Fruit fly (Drosophila melanogaster) whole organism, embryonic: Measurements from ENCODE around the gene CG2540.

ENCODE experiments used
- Ada2b ChIP-seq: fragments of 200-800 bp; sonication (Bioruptor generic); IDR thresholded peaks from 2 replicates; pipeline ENCODE4 v1.3.6; 2022; ENCODE audit warnings: missing biosample characterization, missing genetic modification characterization
- CG10543 ChIP-seq: fragments of 200-800 bp; sonication (Bioruptor generic); optimal IDR thresholded peaks from 3 replicates; lab custom pipeline; 2017; ENCODE audit warnings: missing biosample characterization, mild to moderate bottlenecking, missing genetic modification characterization, moderate library complexity
- CG10565 ChIP-seq: fragments of 200-800 bp; sonication (Bioruptor generic); optimal IDR thresholded peaks from 3 replicates; lab custom pipeline; 2016; ENCODE audit warnings: missing biosample characterization, mild to moderate bottlenecking, missing genetic modification characterization
- CG11398 ChIP-seq: fragments of 200-800 bp; sonication (Bioruptor generic); optimal IDR thresholded peaks from 2 replicates; lab custom pipeline; 2016; ENCODE audit warnings: missing biosample characterization, missing genetic modification characterization
- CG12391 ChIP-seq: fragments of 200-800 bp; sonication (Bioruptor generic); optimal IDR thresholded peaks from 3 replicates; lab custom pipeline; 2018; ENCODE audit warnings: missing biosample characterization, mild to moderate bottlenecking, missing genetic modification characterization, moderate library complexity
- CG14441 ChIP-seq: fragments of 200-800 bp; sonication (Bioruptor generic); IDR thresholded peaks from 2 replicates; pipeline ENCODE4 v1.3.6; 2022; ENCODE audit warnings: missing biosample characterization, missing genetic modification characterization
- CG15479 ChIP-seq: fragments of 200-800 bp; sonication (Bioruptor generic); optimal IDR thresholded peaks from 3 replicates; lab custom pipeline; 2019; ENCODE audit warnings: missing biosample characterization, mild to moderate bottlenecking, missing genetic modification characterization, moderate library complexity
- CG16863 ChIP-seq: fragments of 200-800 bp; sonication (Bioruptor generic); optimal IDR thresholded peaks from 3 replicates; lab custom pipeline; 2016; ENCODE audit warnings: missing biosample characterization, missing genetic modification characterization
- CG17385 ChIP-seq: fragments of 200-800 bp; sonication (Bioruptor generic); optimal IDR thresholded peaks from 3 replicates; lab custom pipeline; 2018; ENCODE audit warnings: missing biosample characterization, mild to moderate bottlenecking, missing genetic modification characterization
- CG18476 ChIP-seq: fragments of 200-800 bp; sonication (Bioruptor generic); optimal IDR thresholded peaks from 2 replicates; lab custom pipeline; 2016; ENCODE audit warnings: missing biosample characterization, mild to moderate bottlenecking, missing genetic modification characterization
- CG2889 ChIP-seq: fragments of 200-800 bp; sonication (Bioruptor generic); IDR thresholded peaks from 3 replicates; pipeline ENCODE4 v1.3.6; 2022; ENCODE audit warnings: missing biosample characterization, missing genetic modification characterization
- CG6654 ChIP-seq: fragments of 200-800 bp; sonication (Bioruptor generic); optimal IDR thresholded peaks from 2 replicates; lab custom pipeline; 2017; ENCODE audit warnings: missing biosample characterization, mild to moderate bottlenecking, missing genetic modification characterization
- CG6854 ChIP-seq: fragments of 200-800 bp; sonication (Bioruptor generic); optimal IDR thresholded peaks from 3 replicates; lab custom pipeline; 2017; ENCODE audit warnings: missing biosample characterization, mild to moderate bottlenecking, missing genetic modification characterization
- CG7556 ChIP-seq: fragments of 200-800 bp; sonication (Bioruptor generic); optimal IDR thresholded peaks from 2 replicates; lab custom pipeline; 2017; ENCODE audit warnings: missing biosample characterization, mild to moderate bottlenecking, missing genetic modification characterization
- CG7745 ChIP-seq: fragments of 200-800 bp; sonication (Bioruptor generic); optimal IDR thresholded peaks from 2 replicates; lab custom pipeline; 2018; ENCODE audit warnings: missing biosample characterization, mild to moderate bottlenecking, missing genetic modification characterization, moderate library complexity
- CG7963 ChIP-seq: fragments of 200-800 bp; sonication (Bioruptor generic); IDR thresholded peaks from 3 replicates; pipeline ENCODE4 v1.3.6; 2022; ENCODE audit warnings: missing biosample characterization, missing genetic modification characterization; ENCODE audit not compliant: partially characterized antibody
- CG7987 ChIP-seq: fragments of 200-800 bp; sonication (Bioruptor generic); optimal IDR thresholded peaks from 2 replicates; lab custom pipeline; 2018; ENCODE audit warnings: missing biosample characterization, mild to moderate bottlenecking, missing genetic modification characterization, moderate library complexity
- CG9817 ChIP-seq: fragments of 200-800 bp; sonication (Bioruptor generic); optimal IDR thresholded peaks from 2 replicates; lab custom pipeline; 2018; ENCODE audit warnings: missing biosample characterization, mild to moderate bottlenecking, missing genetic modification characterization, moderate library complexity
- D ChIP-seq, 2 experiments: fragments of 200-800 bp in 1 of 2; fragments of >200 bp in 1 of 2; sonication (Bioruptor generic) in 1 of 2; optimal IDR thresholded peaks; 2 replicates in 1 of 2; 3 replicates in 1 of 2; lab custom pipeline; 2017; ENCODE audit warnings: mild to moderate bottlenecking in 1 of 2, missing biosample characterization in 1 of 2, missing genetic modification characterization in 1 of 2, missing genetic modification reagents in 1 of 2
- Dbx ChIP-seq: fragments of 200-800 bp; sonication (Bioruptor generic); IDR thresholded peaks from 3 replicates; pipeline ENCODE4 v1.3.6; 2022; ENCODE audit warnings: missing biosample characterization, missing genetic modification characterization
- Ets65A ChIP-seq: fragments of 200-800 bp; sonication (Bioruptor generic); peaks from one replicate; lab custom pipeline; 2016; ENCODE audit warnings: missing biosample characterization, missing genetic modification characterization
- Fer2 ChIP-seq: fragments of 200-800 bp; sonication (Bioruptor generic); optimal IDR thresholded peaks from 2 replicates; lab custom pipeline; 2018; ENCODE audit warnings: missing biosample characterization, mild to moderate bottlenecking, missing genetic modification characterization, moderate library complexity
- Hand ChIP-seq: fragments of 200-800 bp; sonication (Bioruptor generic); optimal IDR thresholded peaks from 2 replicates; lab custom pipeline; 2017; ENCODE audit warnings: mild to moderate bottlenecking, missing biosample characterization, missing genetic modification reagents, missing genetic modification characterization
- HmgZ ChIP-seq: fragments of 200-800 bp; sonication (Bioruptor generic); optimal IDR thresholded peaks from 2 replicates; lab custom pipeline; 2018; ENCODE audit warnings: missing biosample characterization, mild to moderate bottlenecking, missing genetic modification characterization
- Lim3 ChIP-seq: fragments of 200-800 bp; sonication (Bioruptor generic); IDR thresholded peaks from 2 replicates; pipeline ENCODE4 v1.3.6; 2022; ENCODE audit warnings: missing biosample characterization, missing genetic modification characterization
- Nf-YA ChIP-seq: fragments of 200-800 bp; sonication (Bioruptor generic); IDR thresholded peaks from 2 replicates; pipeline ENCODE4 v1.3.6; 2022; ENCODE audit warnings: missing biosample characterization, missing genetic modification characterization
- Scr ChIP-seq: fragments of 200-800 bp; sonication (Bioruptor generic); IDR thresholded peaks from 2 replicates; pipeline ENCODE4 v1.3.6; 2022; ENCODE audit warnings: missing biosample characterization, missing genetic modification characterization; ENCODE audit not compliant: partially characterized antibody
- Trl ChIP-seq, 3 experiments: fragments of >200 bp in 2 of 3; fragments of 200-800 bp in 1 of 3; sonication (Bioruptor generic) in 1 of 3; optimal IDR thresholded peaks; 2 replicates in 1 of 3; 3 replicates in 2 of 3; lab custom pipeline; 2016 to 2017; ENCODE audit warnings: missing biosample characterization in 1 of 3, missing genetic modification characterization in 1 of 3
- aop ChIP-seq: fragments of 200-800 bp; sonication (Bioruptor generic); IDR thresholded peaks from 2 replicates; pipeline ENCODE4 v1.3.6; 2022; ENCODE audit warnings: missing biosample characterization, missing genetic modification characterization
- ash1 ChIP-seq: fragments of 200-800 bp; sonication (Bioruptor generic); optimal IDR thresholded peaks from 2 replicates; lab custom pipeline; 2018; ENCODE audit warnings: missing biosample characterization, mild to moderate bottlenecking, missing genetic modification characterization
- cas ChIP-seq: fragments of 200-800 bp; sonication (Bioruptor generic); IDR thresholded peaks from 2 replicates; pipeline ENCODE4 v1.3.6; 2022; ENCODE audit warnings: missing biosample characterization, missing genetic modification characterization
- corto ChIP-seq: fragments of 200-800 bp; sonication (Bioruptor generic); optimal IDR thresholded peaks from 2 replicates; lab custom pipeline; 2016; ENCODE audit warnings: missing biosample characterization, mild to moderate bottlenecking, missing genetic modification characterization, moderate library complexity
- crc ChIP-seq: fragments of 200-800 bp; sonication (Bioruptor generic); optimal IDR thresholded peaks from 2 replicates; lab custom pipeline; 2016; ENCODE audit warnings: missing biosample characterization, missing genetic modification characterization
- dmrt99B ChIP-seq: fragments of 200-800 bp; sonication (Bioruptor generic); optimal IDR thresholded peaks from 2 replicates; lab custom pipeline; 2018; ENCODE audit warnings: missing biosample characterization, mild to moderate bottlenecking, missing genetic modification characterization, moderate library complexity
- gem ChIP-seq: fragments of 200-800 bp; sonication (Bioruptor generic); optimal IDR thresholded peaks from 2 replicates; lab custom pipeline; 2019; ENCODE audit warnings: missing biosample characterization, mild to moderate bottlenecking, missing genetic modification characterization, moderate library complexity
- grau ChIP-seq: fragments of 200-800 bp; optimal IDR thresholded peaks from 3 replicates; lab custom pipeline; 2019; ENCODE audit warnings: missing biosample characterization, mild to moderate bottlenecking, missing genetic modification characterization, moderate library complexity
- hb ChIP-seq: fragments of 200-800 bp; sonication (Bioruptor generic); IDR thresholded peaks from 3 replicates; pipeline ENCODE4 v1.3.6; 2022; ENCODE audit warnings: missing biosample characterization, missing genetic modification characterization; ENCODE audit not compliant: partially characterized antibody
- hth ChIP-seq: fragments of >200 bp; optimal IDR thresholded peaks from 2 replicates; lab custom pipeline; 2017; ENCODE audit warnings: inconsistent platforms
- insv ChIP-seq, 2 experiments: fragments of 200-800 bp; sonication (Bioruptor generic); optimal IDR thresholded peaks; 3 replicates each; lab custom pipeline; 2016 to 2018; ENCODE audit warnings: missing biosample characterization in 2 of 2, missing genetic modification characterization in 2 of 2
- lbe ChIP-seq: fragments of 200-800 bp; sonication (Bioruptor generic); optimal IDR thresholded peaks from 2 replicates; lab custom pipeline; 2016; ENCODE audit warnings: missing biosample characterization, mild to moderate bottlenecking, missing genetic modification characterization
- slou ChIP-seq: fragments of 200-800 bp; sonication (Bioruptor generic); optimal IDR thresholded peaks from 3 replicates; lab custom pipeline; 2016; ENCODE audit warnings: missing biosample characterization, missing genetic modification characterization
- sug ChIP-seq: fragments of 200-800 bp; optimal IDR thresholded peaks from 2 replicates; lab custom pipeline; 2019; ENCODE audit warnings: missing biosample characterization, mild to moderate bottlenecking, missing genetic modification characterization, moderate library complexity
- tio ChIP-seq: fragments of 200-800 bp; sonication (Bioruptor generic); optimal IDR thresholded peaks from 2 replicates; lab custom pipeline; 2017; ENCODE audit warnings: missing biosample characterization, missing genetic modification characterization, inconsistent platforms
- zen ChIP-seq: fragments of 200-800 bp; sonication (Bioruptor generic); optimal IDR thresholded peaks from 3 replicates; lab custom pipeline; 2018; ENCODE audit warnings: missing biosample characterization, mild to moderate bottlenecking, missing genetic modification characterization, moderate library complexity

Gene CG2540

dm6 chrX:12669659-12670488, 40.2 kb downstream of the CG2540 start (continued):
- TF ChIP-seq Nf-YA (GFP tag; lab: Robert Waterston, UW), result 0 out of 2 replicates have a peak, but pooled peaks have one; percentile 32
- peak; percentile 65 for TF ChIP-seq dmrt99B
- no peak for TF ChIP-seq CG10565 (GFP tag; lab: Kevin White, UChicago)
- TF ChIP-seq Lim3 (GFP tag; lab: Robert Waterston, UW), result no peak
- TF ChIP-seq ash1 (GFP tag; lab: Kevin White, UChicago), result no peak
- no peak for TF ChIP-seq insv (GFP tag; optimal IDR thresholded peaks at IDR 0.05; lab: Kevin White, UChicago)
- TF ChIP-seq Ets65A (GFP tag; lab: Kevin White, UChicago), result peak; percentile 92
- TF ChIP-seq CG7963, result no peak
- no peak for TF ChIP-seq D (optimal IDR thresholded peaks at IDR 0.05; lab: Kevin White, UChicago)
- TF ChIP-seq D (GFP tag; optimal IDR thresholded peaks at IDR 0.05; lab: Kevin White, UChicago), result no peak
- peak; percentile 50 for TF ChIP-seq CG7556
- TF ChIP-seq CG15479 (GFP tag; lab: Kevin White, UChicago), result no peak
- TF ChIP-seq CG6654 (GFP tag; lab: Kevin White, UChicago), result no peak
- peak; percentile 11 for TF ChIP-seq crc
- TF ChIP-seq Fer2, result peak; percentile 47
- TF ChIP-seq CG9817 (tag; lab: Kevin White, UChicago), result peak; percentile 76
- TF ChIP-seq corto (GFP tag; lab: Kevin White, UChicago), result no peak
- no peak for TF ChIP-seq CG2889 (GFP tag; lab: Robert Waterston, UW)
- peak; percentile 76 for TF ChIP-seq Ada2b (GFP tag; lab: Robert Waterston, UW)
- peak; percentile 65 for TF ChIP-seq CG10543
- peak; percentile 30 for TF ChIP-seq CG18476 (GFP tag; lab: Kevin White, UChicago)
- TF ChIP-seq hb (GFP tag; lab: Robert Waterston, UW), result no peak
- TF ChIP-seq hth (lab: Kevin White, UChicago), result no peak
- TF ChIP-seq HmgZ, result peak; percentile 70
- peak; percentile 78 for TF ChIP-seq gem (tag; lab: Kevin White, UChicago)
- peak; percentile 75 for TF ChIP-seq CG17385 (GFP tag; lab: Kevin White, UChicago)
- TF ChIP-seq CG16863 (GFP tag; lab: Kevin White, UChicago), result peak; percentile 52
- TF ChIP-seq CG14441 (GFP tag; lab: Robert Waterston, UW), result peak; percentile 78
- TF ChIP-seq zen, result peak; percentile 14
- TF ChIP-seq Trl (optimal IDR thresholded peaks at IDR 0.05; lab: Kevin White, UChicago), result no peak
- peak; percentile 56 for TF ChIP-seq Trl (GFP tag; optimal IDR thresholded peaks at IDR 0.05; lab: Kevin White, UChicago)
- peak; percentile 64 for TF ChIP-seq CG12391 (tag; lab: Kevin White, UChicago)
- peak; percentile 14 for TF ChIP-seq slou (GFP tag; lab: Kevin White, UChicago)
- peak; percentile 61 for TF ChIP-seq sug (tag; lab: Kevin White, UChicago)
- no peak for TF ChIP-seq lbe (GFP tag; lab: Kevin White, UChicago)
- TF ChIP-seq Dbx, result peak; percentile 78
- TF ChIP-seq tio (GFP tag; lab: Kevin White, UChicago), result peak; percentile 63
- peak; percentile 47 for TF ChIP-seq CG6854 (GFP tag; lab: Kevin White, UChicago)
- TF ChIP-seq aop, result no peak
- peak; percentile 58 for TF ChIP-seq Hand (GFP tag; lab: Kevin White, UChicago)
- peak; percentile 95 for TF ChIP-seq grau (tag; lab: Kevin White, UChicago)
- TF ChIP-seq CG7987 (GFP tag; lab: Kevin White, UChicago), result no peak
- TF ChIP-seq cas (GFP tag; lab: Robert Waterston, UW), result peak; percentile 43; the same call in 1 of the 2 replicates
- TF ChIP-seq Scr, result no peak
- TF ChIP-seq CG11398, result peak; percentile 53
- no peak for TF ChIP-seq CG7745 (tag; lab: Kevin White, UChicago)
